Fruit fly (Drosophila melanogaster): ENCODE results near the gene mRpL21.
A peak's percentile ranks its signal among the peaks of the same experiment; 100 is the strongest.

mRpL21 gene

DNA sequence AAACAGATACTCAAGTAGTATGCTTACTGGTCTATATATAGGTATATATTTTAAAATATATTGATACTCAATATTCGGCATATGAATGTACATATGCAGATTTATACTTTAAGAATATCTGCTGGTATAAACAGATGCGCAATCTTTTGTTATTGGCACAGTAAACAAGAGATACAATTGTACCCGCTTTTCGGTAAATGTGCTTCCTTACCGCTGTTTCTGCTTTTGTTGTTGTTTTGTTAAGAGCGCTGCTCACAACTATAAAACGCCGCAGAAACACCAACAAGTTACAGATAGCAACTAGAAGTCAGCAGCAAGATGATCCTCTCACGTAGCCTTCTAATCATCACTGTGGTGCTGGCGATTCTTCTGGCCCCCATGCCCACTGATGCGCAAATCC, 10.9 kb upstream of the mRpL21 start, which contains the start of gene CG45081:
Gene CG45081 (plus strand): TSS at position 301 of the 400 bp plus-strand sequence.
- no peak for TF ChIP-seq CG17801 (GFP tag; optimal IDR thresholded peaks at IDR 0.05; ENCODE audit: partially characterized antibody)

DNA sequence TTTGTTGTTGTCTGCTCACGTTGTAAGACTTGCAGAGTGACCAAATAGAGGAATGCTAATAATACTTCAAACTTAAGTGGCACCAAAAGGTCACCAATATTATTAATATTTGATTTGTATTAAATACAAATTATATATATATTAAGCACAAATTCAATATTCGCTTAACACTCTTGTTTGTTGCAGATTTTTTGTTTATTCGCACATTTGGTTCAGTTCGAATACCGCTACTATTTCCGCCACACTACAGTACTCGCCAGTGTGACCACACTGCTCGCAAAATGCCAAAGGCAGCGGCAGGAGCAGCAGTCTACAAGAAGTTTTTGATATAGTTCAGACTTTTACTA, 9.3 kb upstream of the mRpL21 start, which contains the start of gene Max:
Gene Max (minus strand): TSS at position 44 of the 347 bp plus-strand sequence.
- TF ChIP-seq CG17801 (GFP tag; optimal IDR thresholded peaks at IDR 0.05; ENCODE audit: partially characterized antibody): peak; percentile 71

DNA sequence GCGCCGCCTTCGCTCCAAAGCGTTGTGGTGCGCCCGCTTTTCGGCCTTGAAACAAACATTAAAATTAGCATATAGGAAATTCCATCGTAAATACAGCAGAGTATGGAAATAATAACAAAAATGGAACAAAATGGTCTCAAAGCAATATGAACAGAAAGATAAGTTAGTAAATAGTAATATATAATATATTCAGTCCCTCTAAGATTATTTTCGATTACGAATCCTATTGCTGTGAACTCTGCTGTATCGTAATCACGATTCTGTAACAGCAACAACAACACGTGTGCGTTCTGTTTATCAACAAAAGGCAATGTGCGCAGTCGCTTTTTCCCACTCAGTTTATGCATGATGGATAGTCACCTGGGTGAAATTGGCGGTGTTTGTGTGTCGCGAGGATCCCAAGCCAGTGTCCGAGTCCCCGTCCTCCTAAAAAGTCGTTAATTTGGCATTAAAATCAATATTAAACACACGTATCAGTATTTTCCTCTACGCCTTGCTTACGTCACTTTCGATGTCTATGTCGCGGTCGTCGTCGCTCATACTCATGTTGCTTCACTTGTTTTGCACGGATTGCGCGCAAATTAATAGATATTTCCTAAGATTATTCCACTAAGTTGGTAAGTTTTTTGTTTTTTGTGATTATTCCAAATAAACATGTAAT, 8.7 kb upstream of the mRpL21 start, which contains the start of the genes CG42374 and Mettl5:
Gene CG42374 (plus strand): TSS at position 287 of the 661 bp plus-strand sequence.
Gene Mettl5 (plus strand): TSS at position 287 of the 661 bp plus-strand sequence.
- no peak for TF ChIP-seq CG17801 (GFP tag; optimal IDR thresholded peaks at IDR 0.05; ENCODE audit: partially characterized antibody)

DNA sequence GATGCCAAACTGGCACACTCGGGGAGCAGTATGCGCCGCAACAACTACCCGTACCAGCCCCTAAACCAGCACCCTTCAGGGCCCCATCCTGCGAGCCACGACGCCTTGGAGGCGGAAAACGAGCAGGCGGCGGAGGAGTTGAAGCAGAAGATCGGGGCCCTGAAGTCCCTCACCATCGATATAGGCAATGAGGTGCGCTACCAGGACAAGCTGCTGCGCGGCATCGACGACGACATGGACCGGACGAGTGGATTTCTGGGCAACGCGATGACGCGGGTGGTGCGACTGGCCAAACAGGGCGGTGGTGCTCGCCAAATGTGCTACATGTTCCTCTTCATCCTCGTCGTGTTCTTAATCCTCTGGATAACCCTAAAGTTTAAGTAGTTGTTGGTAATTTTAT, 6.9 kb upstream of the mRpL21 start:
- no peak for TF ChIP-seq CG17801 (GFP tag; optimal IDR thresholded peaks at IDR 0.05; ENCODE audit: partially characterized antibody)

DNA sequence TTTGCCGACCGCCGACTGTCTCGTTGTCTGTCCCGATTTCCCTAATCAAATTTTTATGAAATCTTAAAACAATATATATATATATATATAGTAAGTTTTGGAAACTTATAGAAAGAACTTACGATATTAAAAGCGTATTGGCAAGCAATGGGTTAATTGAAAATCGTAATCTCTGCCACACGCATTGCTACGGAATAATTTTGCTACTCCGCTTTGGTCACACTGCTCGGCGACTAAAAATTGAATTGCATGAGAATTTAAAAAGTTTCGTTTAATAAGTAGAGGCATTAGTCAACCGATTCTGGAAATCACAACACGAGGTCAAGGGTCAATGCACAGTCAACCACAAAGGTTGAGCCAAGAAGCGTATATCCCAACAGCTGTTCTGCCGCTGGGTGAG, 6.4 kb upstream of the mRpL21 start, which contains the start of gene Bet1:
Gene Bet1 (plus strand): TSS at position 182 of the 400 bp plus-strand sequence.
- no peak for TF ChIP-seq CG17801 (GFP tag; optimal IDR thresholded peaks at IDR 0.05; ENCODE audit: partially characterized antibody)

DNA sequence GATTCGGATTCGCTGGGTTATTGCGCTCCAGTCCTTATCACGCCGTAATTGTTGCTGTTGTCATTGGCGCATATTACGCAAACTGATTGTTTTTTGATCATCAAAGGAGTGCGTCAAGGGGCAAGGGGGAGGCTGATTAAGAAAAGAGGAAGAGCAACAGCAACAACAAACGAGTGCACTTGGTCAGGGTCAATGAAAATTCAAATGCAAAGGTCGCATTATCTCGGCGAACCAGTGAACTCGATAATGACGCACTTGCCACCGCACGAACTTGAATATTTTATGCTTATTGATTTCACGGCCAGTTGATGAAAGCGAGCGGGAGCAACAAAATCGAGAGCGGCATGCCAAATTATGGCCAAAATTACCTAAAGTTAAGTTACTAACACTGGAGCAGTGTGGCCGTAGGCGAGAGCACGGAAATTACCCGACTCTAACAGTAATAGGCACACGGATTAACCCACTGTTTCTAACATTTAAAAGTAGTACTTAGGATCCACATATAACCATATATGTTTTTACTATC, 5.5 kb upstream of the mRpL21 start, which contains the start of gene nes:
Gene nes (minus strand): TSS at position 402 of the 526 bp plus-strand sequence.
- TF ChIP-seq CG17801 (GFP tag; optimal IDR thresholded peaks at IDR 0.05; ENCODE audit: partially characterized antibody): peak; percentile 56

DNA sequence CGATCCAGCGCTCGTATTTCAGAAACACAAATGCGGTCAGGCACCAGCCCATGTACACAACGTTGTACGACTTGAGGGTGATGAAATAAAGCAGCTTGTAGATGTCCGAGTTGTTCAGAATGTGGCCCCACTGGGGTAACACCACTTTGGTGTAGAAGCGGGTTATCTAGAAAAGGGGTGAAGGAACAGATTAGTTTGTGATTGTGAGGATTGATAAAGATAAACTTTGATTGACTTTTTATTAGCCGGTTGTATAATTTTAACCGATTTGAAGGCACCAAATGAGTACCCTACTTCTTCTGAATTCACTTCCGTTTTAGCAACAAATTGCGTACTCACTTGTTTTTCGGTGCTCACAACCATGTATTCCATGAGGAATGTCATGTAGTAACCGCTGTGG, 3.3 kb upstream of the mRpL21 start:
- no peak for TF ChIP-seq CG17801 (GFP tag; optimal IDR thresholded peaks at IDR 0.05; ENCODE audit: partially characterized antibody)

DNA sequence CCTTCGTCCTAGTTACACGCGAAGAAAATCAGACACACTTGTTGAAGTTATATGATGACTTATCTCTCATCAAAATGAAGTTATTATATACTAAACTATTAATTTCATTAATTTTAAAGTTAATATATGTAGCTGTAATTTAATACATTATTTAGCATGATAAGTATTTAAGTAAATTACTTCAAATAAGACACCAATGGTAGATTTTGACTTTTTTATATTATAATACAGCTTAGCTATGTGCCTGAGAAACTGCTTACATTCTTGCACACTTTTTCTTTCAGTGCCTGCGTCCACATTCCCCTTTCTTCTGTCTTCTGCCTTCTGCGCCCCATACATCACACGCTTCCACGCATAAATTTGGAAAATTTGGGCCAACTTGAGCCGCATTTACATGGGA, 3.2 kb downstream of the mRpL21 start:
- TF ChIP-seq CG17801 (GFP tag; optimal IDR thresholded peaks at IDR 0.05; ENCODE audit: partially characterized antibody): no peak

DNA sequence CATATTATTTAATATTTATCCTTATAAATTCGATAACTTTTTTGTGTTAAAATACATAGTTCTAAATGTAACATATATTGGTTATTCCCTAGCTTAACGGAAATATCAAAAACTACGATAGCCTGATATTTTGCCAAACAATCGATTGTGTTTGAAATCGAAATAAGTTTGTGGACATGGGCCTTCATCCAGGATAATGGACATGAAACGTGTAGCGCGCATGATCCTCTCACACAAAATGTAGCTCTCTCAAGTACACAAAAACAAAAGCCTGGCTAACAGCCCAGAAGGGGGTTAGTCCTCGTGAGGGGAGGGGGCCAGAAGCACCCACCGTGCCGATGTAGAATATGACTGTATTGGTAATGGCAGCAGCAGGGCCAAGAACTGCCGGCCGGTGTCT, 17.1 kb downstream of the mRpL21 start:
- TF ChIP-seq CG17801 (GFP tag; optimal IDR thresholded peaks at IDR 0.05; ENCODE audit: partially characterized antibody): no peak

DNA sequence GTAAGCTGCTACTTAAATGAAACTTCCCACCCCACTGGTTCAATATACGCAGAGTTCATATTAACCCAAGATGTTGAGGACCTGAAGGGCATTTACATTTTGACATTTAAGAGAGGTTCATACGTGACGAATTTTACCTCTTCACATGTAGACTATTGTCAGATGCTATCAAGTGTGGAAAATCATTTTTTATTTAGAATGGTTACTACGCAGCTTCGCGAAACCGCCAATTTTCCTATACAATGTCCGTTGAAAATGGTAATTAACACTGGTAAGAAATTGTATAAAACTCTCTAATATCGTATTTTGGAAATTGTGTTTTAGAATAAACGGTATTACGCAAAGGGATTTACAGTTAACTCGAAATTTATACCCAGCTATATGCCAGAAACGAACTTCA, 18.3 kb downstream of the mRpL21 start:
- TF ChIP-seq CG17801 (GFP tag; optimal IDR thresholded peaks at IDR 0.05; ENCODE audit: partially characterized antibody): no peak

DNA sequence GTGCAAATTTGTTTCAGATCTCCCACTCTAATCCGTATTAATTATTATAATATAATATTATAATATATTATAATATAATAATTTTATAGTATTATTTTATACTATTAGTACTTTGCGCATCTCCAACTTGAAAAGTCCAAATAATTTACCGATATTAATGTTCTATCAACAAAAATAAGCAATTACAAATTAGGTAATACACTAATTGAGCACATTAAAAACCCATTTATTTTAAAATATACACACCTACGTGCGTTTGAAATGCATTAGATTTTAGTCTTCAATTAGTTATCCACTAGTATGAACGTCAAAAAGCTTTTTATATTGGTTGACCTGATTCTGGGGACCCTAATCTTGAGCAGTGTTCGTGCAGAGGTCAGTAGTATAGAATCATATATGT, 18.8 kb downstream of the mRpL21 start, which contains the start of gene CG33647:
Gene CG33647 (plus strand): TSS at position 301 of the 400 bp plus-strand sequence.
- no peak for TF ChIP-seq CG17801 (GFP tag; optimal IDR thresholded peaks at IDR 0.05; ENCODE audit: partially characterized antibody)

DNA sequence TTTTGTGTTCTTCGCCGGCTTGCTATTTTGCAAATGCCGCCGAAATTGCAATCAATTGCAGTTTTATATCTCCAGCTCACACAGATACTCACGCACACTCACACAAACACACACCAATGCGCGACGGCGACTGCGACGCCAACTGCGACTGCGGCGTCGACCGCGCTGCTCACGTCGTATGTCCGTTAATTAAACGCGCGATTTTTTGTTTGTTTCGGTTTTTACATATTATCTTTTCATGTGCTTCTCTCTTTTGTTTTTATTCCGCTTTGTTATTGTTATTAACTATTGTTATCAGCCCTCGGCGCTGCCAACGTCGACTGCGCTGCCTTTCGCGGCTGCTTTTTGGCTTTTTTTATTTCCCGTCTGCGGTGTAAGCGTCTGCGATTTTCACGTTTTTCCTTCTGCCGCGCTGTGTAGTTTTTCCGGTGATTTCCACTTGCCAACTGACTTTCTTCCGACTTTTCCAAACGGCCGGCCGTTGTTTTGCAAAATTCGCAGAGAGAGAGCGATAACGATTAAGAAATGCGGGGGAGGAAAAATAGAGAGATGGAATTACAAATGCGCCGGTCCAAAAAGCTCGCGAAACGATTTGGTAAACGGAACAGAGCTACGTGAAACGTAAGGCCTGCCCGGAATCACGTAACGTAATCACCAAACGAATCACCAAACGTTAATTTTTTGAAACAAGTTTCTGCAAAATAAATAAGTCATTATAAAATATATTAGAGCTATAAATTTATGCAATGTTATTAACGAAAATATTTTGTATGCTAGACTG, 19.7 kb downstream of the mRpL21 start, which contains the start of gene fz2:
Gene fz2 (minus strand): TSS at position 452 of the 781 bp plus-strand sequence.
- TF ChIP-seq CG17801 (GFP tag; optimal IDR thresholded peaks at IDR 0.05; ENCODE audit: partially characterized antibody): no peak

DNA sequence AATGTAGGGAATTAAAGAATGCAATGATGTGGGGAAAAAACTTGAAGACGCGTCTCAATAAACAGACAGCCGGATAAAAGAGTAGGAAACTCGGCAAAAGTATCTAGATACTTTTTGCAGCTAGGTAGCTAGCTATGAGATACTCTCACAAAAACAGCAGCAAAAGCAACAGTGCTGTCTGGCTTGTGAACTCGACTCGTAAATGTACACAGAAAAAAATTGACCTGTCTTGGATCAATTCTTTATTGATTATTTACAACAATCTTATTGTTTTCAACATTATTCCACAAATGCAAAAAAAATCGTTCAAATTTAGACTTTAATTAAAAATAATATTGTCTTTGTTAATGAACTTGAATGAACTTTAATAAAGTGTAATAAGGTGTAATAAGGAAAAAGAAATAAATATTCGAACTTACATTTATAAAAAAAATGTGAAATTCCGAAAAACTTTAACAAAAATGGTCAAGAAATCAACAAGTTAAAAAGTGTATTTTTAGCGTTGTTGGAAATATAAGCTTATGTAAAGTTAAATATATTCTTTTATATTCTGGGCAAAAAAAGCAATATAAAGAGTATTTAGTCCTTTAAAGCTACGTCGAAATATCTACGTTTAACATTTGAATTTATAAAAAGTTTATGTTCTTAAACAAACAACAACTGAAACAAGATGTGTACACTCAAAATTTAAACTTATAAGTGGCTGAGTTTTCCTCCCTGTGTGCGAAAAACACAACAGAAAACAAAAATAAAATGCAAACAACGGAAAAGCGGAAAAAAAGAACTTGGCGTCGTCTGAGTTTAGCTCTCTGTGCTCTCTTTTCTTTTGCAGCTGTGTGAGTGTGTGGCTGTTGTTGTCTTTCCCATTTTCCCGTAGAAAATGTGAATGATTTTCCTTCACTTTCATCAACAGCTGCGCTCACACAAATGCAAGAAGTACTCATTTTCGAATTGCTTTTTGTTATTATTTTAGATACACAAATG, 20.8 kb downstream of the mRpL21 start:
- TF ChIP-seq CG17801 (GFP tag; optimal IDR thresholded peaks at IDR 0.05; ENCODE audit: partially characterized antibody): no peak

DNA sequence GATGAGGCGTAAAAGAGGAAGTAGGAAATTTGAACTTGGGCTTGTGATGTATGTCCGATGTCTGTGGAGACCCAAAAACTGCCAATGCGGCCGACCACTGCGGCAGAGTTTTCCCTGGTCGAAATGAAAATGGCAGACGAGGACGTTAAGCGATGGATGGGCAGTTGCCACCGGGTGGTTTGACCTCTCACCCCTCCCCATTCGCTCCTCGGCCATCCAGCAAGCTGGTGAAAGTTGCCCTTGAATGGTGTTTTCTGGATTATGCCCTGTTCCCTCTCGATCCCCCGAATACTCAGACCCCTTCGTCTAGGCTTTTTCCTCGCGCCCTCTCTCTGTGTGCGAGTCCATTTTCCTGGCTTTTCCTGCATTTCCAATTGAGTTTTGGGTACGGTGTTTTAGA, 23.3 kb downstream of the mRpL21 start:
- no peak for TF ChIP-seq CG17801 (GFP tag; optimal IDR thresholded peaks at IDR 0.05; ENCODE audit: partially characterized antibody)

Data from ovary, adult (tissue).